Fruit fly (Drosophila melanogaster): ENCODE data around the gene Dpck.
A peak's percentile ranks its signal among the peaks of the same experiment; 100 is the strongest.

The Dpck gene

DNA sequence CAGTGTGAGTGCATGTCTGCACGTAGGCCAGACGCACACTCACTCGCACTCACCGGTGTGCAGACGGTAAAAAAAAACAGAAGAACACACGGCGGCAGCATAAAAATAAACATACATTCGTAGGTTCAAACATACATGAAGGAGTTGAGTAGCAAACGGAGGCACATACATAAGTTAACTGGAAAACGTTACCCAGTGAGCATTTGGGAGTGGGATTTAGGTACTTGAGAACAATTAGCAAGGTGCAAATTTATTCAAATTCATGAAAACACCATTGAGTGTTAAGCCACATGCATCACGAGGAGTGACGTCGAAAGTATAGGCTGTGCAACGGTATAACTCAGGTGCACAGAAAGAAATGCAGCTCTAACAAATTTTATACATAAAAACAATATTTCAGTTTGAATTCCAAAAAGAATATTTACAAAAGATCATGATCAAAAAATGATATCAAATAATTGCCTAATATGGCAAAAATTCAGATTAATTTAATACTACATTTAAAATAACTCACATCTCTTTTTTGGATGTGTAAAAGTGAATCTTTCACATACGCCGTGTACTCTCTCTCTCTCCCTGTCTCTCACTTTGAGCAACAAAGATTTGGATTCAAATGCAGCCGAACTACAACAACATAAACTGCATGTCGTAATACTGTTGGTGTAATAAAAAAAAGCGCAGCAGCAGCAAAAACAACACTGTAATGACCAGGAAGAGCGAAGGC lies 26.8 kb downstream of the Dpck start (continued):
- TF ChIP-seq CG7786 (GFP tag; optimal IDR thresholded peaks at IDR 0.05) (peak; percentile 83), D (optimal IDR thresholded peaks at IDR 0.05) (no peak), D (GFP tag; optimal IDR thresholded peaks at IDR 0.05) (peak; percentile 98), CG18764 (GFP tag; optimal IDR thresholded peaks at IDR 0.05) (peak; percentile 95), salm (tag; optimal IDR thresholded peaks at IDR 0.05) (peak; percentile 90), Oli (tag; optimal IDR thresholded peaks at IDR 0.05) (peak; percentile 97), tna (GFP tag; IDR thresholded peaks at IDR 0.05; ENCODE audit: partially characterized antibody) (no peak), Neu2 (GFP tag; optimal IDR thresholded peaks at IDR 0.05; ENCODE audit: borderline replicate concordance) (peak; percentile 76), CG6254 (GFP tag; optimal IDR thresholded peaks at IDR 0.05) (peak; percentile 93), nau (GFP tag; optimal IDR thresholded peaks at IDR 0.05) (peak; percentile 79), CG9797 (GFP tag; optimal IDR thresholded peaks at IDR 0.05) (peak; percentile 30), dan (GFP tag; IDR thresholded peaks at IDR 0.05) (no peak), CG9932 (GFP tag; IDR thresholded peaks at IDR 0.05) (no peak), CG10979 (tag; optimal IDR thresholded peaks at IDR 0.05) (peak; percentile 99), CG17328 (GFP tag; IDR thresholded peaks at IDR 0.05) (no peak), Opbp (GFP tag; IDR thresholded peaks at IDR 0.05; ENCODE audit: partially characterized antibody) (no peak), CG3847 (GFP tag; IDR thresholded peaks at IDR 0.05) (no peak), CG17385 (GFP tag; optimal IDR thresholded peaks at IDR 0.05) (peak; percentile 93), disco-r (GFP tag; optimal IDR thresholded peaks at IDR 0.05) (peak; percentile 64), Sox100B (GFP tag; optimal IDR thresholded peaks at IDR 0.05) (peak; percentile 97), CG9727 (GFP tag; optimal IDR thresholded peaks at IDR 0.05) (peak; percentile 98), CG10274 (GFP tag; optimal IDR thresholded peaks at IDR 0.05) (peak; percentile 40), CG17912 (GFP tag; optimal IDR thresholded peaks at IDR 0.05) (peak; percentile 48), CG7271 (tag; optimal IDR thresholded peaks at IDR 0.05) (peak; percentile 94), CG3065 (GFP tag; optimal IDR thresholded peaks at IDR 0.05) (peak; percentile 86), CG10209 (GFP tag; optimal IDR thresholded peaks at IDR 0.05) (peak; percentile 93), chn (GFP tag; optimal IDR thresholded peaks at IDR 0.05) (peak; percentile 95), CG15514 (GFP tag; optimal IDR thresholded peaks at IDR 0.05) (peak; percentile 44), CG10959 (GFP tag; IDR thresholded peaks at IDR 0.05) (no peak), dysf (GFP tag; IDR thresholded peaks at IDR 0.05) (no peak), CG10366 (GFP tag; IDR thresholded peaks at IDR 0.05) (no peak), stwl (tag; optimal IDR thresholded peaks at IDR 0.05) (peak; percentile 76), pb (GFP tag; optimal IDR thresholded peaks at IDR 0.05) (peak; percentile 82), ham (GFP tag; IDR thresholded peaks at IDR 0.05) (no peak), CG7839 (tag; optimal IDR thresholded peaks at IDR 0.05) (peak; percentile 96), Camta (GFP tag; optimal IDR thresholded peaks at IDR 0.05) (peak; percentile 96), h (optimal IDR thresholded peaks at IDR 0.05) (no peak), Dek (tag; optimal IDR thresholded peaks at IDR 0.05) (peak; percentile 72), CG18476 (GFP tag; optimal IDR thresholded peaks at IDR 0.05) (peak; percentile 91), CoRest (tag; optimal IDR thresholded peaks at IDR 0.05) (peak; percentile 97), Mes4 (GFP tag; optimal IDR thresholded peaks at IDR 0.05) (peak; percentile 93), kah (GFP tag; optimal IDR thresholded peaks at IDR 0.05) (peak; percentile 91), CG2875 (GFP tag; optimal IDR thresholded peaks at IDR 0.05) (peak; percentile 92), CG10147 (GFP tag; optimal IDR thresholded peaks at IDR 0.05) (peak; percentile 72), NfI (GFP tag; optimal IDR thresholded peaks at IDR 0.05) (peak; percentile 80), CG32772 (GFP tag; IDR thresholded peaks at IDR 0.05) (no peak), CG30431 (GFP tag; optimal IDR thresholded peaks at IDR 0.05) (no peak), CG6683 (GFP tag; optimal IDR thresholded peaks at IDR 0.05) (peak; percentile 63), CrebB (tag; optimal IDR thresholded peaks at IDR 0.05) (peak; percentile 90)

All from whole organism, embryonic.